Worm (Caenorhabditis elegans): ENCODE measurements around the gene math-13.

DNA sequence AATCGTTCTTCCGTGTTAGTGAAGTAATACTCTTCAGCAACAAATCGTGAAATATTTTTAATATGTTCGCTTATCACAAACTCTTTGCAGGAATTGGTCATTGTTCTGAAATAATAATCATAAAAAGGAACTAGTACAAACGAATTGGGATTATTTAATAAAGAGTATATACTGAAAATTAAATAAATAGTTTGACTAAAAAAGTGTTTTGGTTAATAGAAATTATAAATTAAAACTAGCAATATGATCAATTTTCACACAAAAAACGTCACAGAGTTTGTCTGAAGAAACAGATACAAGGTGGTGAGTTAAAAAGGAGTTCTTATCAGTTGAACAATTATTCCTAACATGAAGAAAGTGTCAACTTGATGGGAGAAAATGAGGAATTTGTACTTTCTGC is 6.9 kb downstream of the math-13 start, which contains the start of gene math-5:
- TF ChIP-seq ztf-11 (tag; optimal IDR thresholded peaks at IDR 0.05) = no peak
- TF ChIP-seq daf-12 (tag; optimal IDR thresholded peaks at IDR 0.05) = no peak
